Worm (Caenorhabditis elegans) whole organism, L4 larva: ENCODE measurements around the gene str-225.

Source experiments
- R02D3.7 ChIP-seq: fragments of 150-350 bp; sonication (generic microtip); optimal IDR thresholded peaks from 3 replicates; lab custom pipeline; 2014; ENCODE audit warnings: missing biosample characterization, missing genetic modification characterization
- T20F7.1 ChIP-seq: fragments of 200-800 bp; sonication (Bioruptor generic); optimal IDR thresholded peaks from 2 replicates; lab custom pipeline; 2018; ENCODE audit warnings: mild to moderate bottlenecking, missing genetic modification characterization, missing compliant biosample characterization
- Y5F2A.4 ChIP-seq: fragments of 200-800 bp; sonication (Bioruptor generic); optimal IDR thresholded peaks from 2 replicates; lab custom pipeline; 2018; ENCODE audit warnings: mild to moderate bottlenecking, missing genetic modification characterization, missing compliant biosample characterization
- Y75B8A.6 ChIP-seq: fragments of 200-800 bp; sonication (Bioruptor generic); IDR thresholded peaks from 2 replicates; pipeline ENCODE4 v1.3.6; 2022; ENCODE audit warnings: missing genetic modification reagents, missing genetic modification characterization, missing compliant biosample characterization
- ZK546.5 ChIP-seq, 2 experiments: sonication (generic microtip); optimal IDR thresholded peaks; 2 replicates each; lab custom pipeline; 2017; ENCODE audit warnings: missing biosample characterization in 2 of 2, missing genetic modification characterization in 2 of 2
- aly-2 ChIP-seq: sonication (generic microtip); optimal IDR thresholded peaks from 2 replicates; lab custom pipeline; 2018; ENCODE audit warnings: missing biosample characterization, missing genetic modification characterization
- ceh-20 ChIP-seq: fragments of 200-800 bp; sonication (Bioruptor generic); IDR thresholded peaks from 2 replicates; pipeline ENCODE4 v1.3.6; 2022; ENCODE audit warnings: missing genetic modification reagents, missing genetic modification characterization, missing compliant biosample characterization
- ceh-32 ChIP-seq: sonication (generic microtip); optimal IDR thresholded peaks from 2 replicates; lab custom pipeline; 2016; ENCODE audit warnings: mild to moderate bottlenecking, missing genetic modification characterization, missing compliant biosample characterization; ENCODE audit not compliant: poor library complexity
- ceh-44 ChIP-seq: fragments of 200-800 bp; sonication (Bioruptor generic); IDR thresholded peaks from 2 replicates; pipeline ENCODE4 v1.3.6; 2022; ENCODE audit warnings: missing genetic modification reagents, missing genetic modification characterization, missing compliant biosample characterization
- ceh-62 ChIP-seq: sonication (generic microtip); optimal IDR thresholded peaks from 2 replicates; lab custom pipeline; 2017; ENCODE audit warnings: missing biosample characterization, missing genetic modification characterization
- daf-12 ChIP-seq: fragments of 150-350 bp; optimal IDR thresholded peaks from 2 replicates; lab custom pipeline; 2014; ENCODE audit warnings: missing biosample characterization, missing genetic modification reagents, missing genetic modification characterization
- daf-19 ChIP-seq: fragments of 200-800 bp; sonication (Bioruptor generic); conservative IDR thresholded peaks from 2 replicates; pipeline ENCODE4 v1.3.6; 2022; ENCODE audit warnings: missing genetic modification characterization, missing compliant biosample characterization
- dmd-6 ChIP-seq: fragments of 200-800 bp; sonication (Bioruptor generic); IDR thresholded peaks from 2 replicates; pipeline ENCODE4 v1.3.6; 2022; ENCODE audit warnings: missing genetic modification reagents, missing genetic modification characterization, missing compliant biosample characterization
- dmd-8 ChIP-seq: fragments of 200-800 bp; sonication (Bioruptor generic); IDR thresholded peaks from 2 replicates; pipeline ENCODE4 v1.3.6; 2022; ENCODE audit warnings: missing genetic modification characterization, missing compliant biosample characterization
- dpl-1 ChIP-seq: fragments of 150-350 bp; optimal IDR thresholded peaks from 2 replicates; lab custom pipeline; 2014; ENCODE audit warnings: missing biosample characterization, missing genetic modification reagents, missing genetic modification characterization
- duxl-1 ChIP-seq: sonication (generic microtip); optimal IDR thresholded peaks from 2 replicates; lab custom pipeline; 2016; ENCODE audit warnings: mild to moderate bottlenecking, missing genetic modification characterization, moderate library complexity, missing compliant biosample characterization; ENCODE audit not compliant: poor library complexity
- dve-1 ChIP-seq: sonication (generic microtip); optimal IDR thresholded peaks from 2 replicates; lab custom pipeline; 2017; ENCODE audit warnings: antibody characterized with exemption, mild to moderate bottlenecking, missing genetic modification characterization, missing compliant biosample characterization; ENCODE audit not compliant: insufficient read depth
- egl-43 ChIP-seq: fragments of 200-800 bp; sonication (Bioruptor generic); IDR thresholded peaks from 2 replicates; pipeline ENCODE4 v1.3.6; 2022; ENCODE audit warnings: missing genetic modification reagents, missing genetic modification characterization, missing compliant biosample characterization
- fkh-10 ChIP-seq: fragments of 150-350 bp; optimal IDR thresholded peaks from 2 replicates; lab custom pipeline; 2014; ENCODE audit warnings: missing biosample characterization, missing genetic modification reagents, missing genetic modification characterization
- hlh-11 ChIP-seq: fragments of 200-800 bp; sonication (Bioruptor generic); optimal IDR thresholded peaks from 2 replicates; lab custom pipeline; 2018; ENCODE audit warnings: mild to moderate bottlenecking, missing genetic modification characterization, missing compliant biosample characterization
- hlh-30 ChIP-seq: sonication (generic microtip); optimal IDR thresholded peaks from 2 replicates; lab custom pipeline; 2017; ENCODE audit warnings: antibody characterized with exemption, mild to moderate bottlenecking, missing genetic modification characterization, missing compliant biosample characterization; ENCODE audit not compliant: insufficient read depth
- hmg-1.1 ChIP-seq: fragments of 200-800 bp; sonication (Bioruptor generic); IDR thresholded peaks from 2 replicates; pipeline ENCODE4 v1.3.6; 2022; ENCODE audit warnings: missing genetic modification reagents, missing genetic modification characterization, missing compliant biosample characterization
- lin-13 ChIP-seq: fragments of 150-350 bp; optimal IDR thresholded peaks from 2 replicates; lab custom pipeline; 2014; ENCODE audit warnings: missing biosample characterization, missing genetic modification reagents, missing genetic modification characterization
- lin-15B ChIP-seq: fragments of 150-350 bp; sonication (generic microtip); optimal IDR thresholded peaks from 3 replicates; lab custom pipeline; 2014; ENCODE audit warnings: missing biosample characterization, missing genetic modification characterization
- lin-38 ChIP-seq: fragments of 200-800 bp; sonication (Bioruptor generic); IDR thresholded peaks from 2 replicates; pipeline ENCODE4 v1.3.6; 2022; ENCODE audit warnings: missing genetic modification reagents, missing genetic modification characterization, missing compliant biosample characterization
- lir-3 ChIP-seq: sonication (generic microtip); optimal IDR thresholded peaks from 2 replicates; lab custom pipeline; 2016; ENCODE audit warnings: mild to moderate bottlenecking, missing genetic modification characterization, missing compliant biosample characterization
- madf-9 ChIP-seq: fragments of 200-800 bp; sonication (Bioruptor generic); conservative IDR thresholded peaks from 2 replicates; pipeline ENCODE4 v1.3.6; 2022; ENCODE audit warnings: missing genetic modification reagents, missing genetic modification characterization, missing compliant biosample characterization
- mxl-2 ChIP-seq: fragments of 200-800 bp; sonication (Bioruptor generic); conservative IDR thresholded peaks from 2 replicates; pipeline ENCODE4 v1.3.6; 2022; ENCODE audit warnings: missing genetic modification reagents, missing genetic modification characterization, missing compliant biosample characterization
- nhr-102 ChIP-seq: sonication (generic microtip); optimal IDR thresholded peaks from 2 replicates; lab custom pipeline; 2016; ENCODE audit warnings: mild to moderate bottlenecking, missing genetic modification characterization, moderate library complexity, missing compliant biosample characterization
- nhr-42 ChIP-seq: fragments of 200-800 bp; sonication (Bioruptor generic); IDR thresholded peaks from 2 replicates; pipeline ENCODE4 v1.3.6; 2022; ENCODE audit warnings: missing genetic modification characterization, missing compliant biosample characterization
- nhr-77 ChIP-seq: fragments of 150-350 bp; optimal IDR thresholded peaks from 2 replicates; lab custom pipeline; 2014; ENCODE audit warnings: missing biosample characterization, missing genetic modification characterization
- saeg-2 ChIP-seq: fragments of 200-800 bp; sonication (Bioruptor generic); IDR thresholded peaks from 2 replicates; pipeline ENCODE4 v1.3.6; 2022; ENCODE audit warnings: missing genetic modification reagents, missing genetic modification characterization, missing compliant biosample characterization
- skn-1 ChIP-seq: fragments of 150-350 bp; optimal IDR thresholded peaks from 2 replicates; lab custom pipeline; 2014; ENCODE audit warnings: missing biosample characterization, missing genetic modification characterization
- snpc-4 ChIP-seq: fragments of 150-350 bp; optimal IDR thresholded peaks from 2 replicates; lab custom pipeline; 2014; ENCODE audit warnings: missing biosample characterization, missing genetic modification characterization
- unc-130 ChIP-seq: sonication (generic microtip); optimal IDR thresholded peaks from 2 replicates; lab custom pipeline; 2016; ENCODE audit warnings: missing genetic modification reagents, missing genetic modification characterization, missing compliant biosample characterization
- vab-7 ChIP-seq: fragments of 200-800 bp; sonication (Bioruptor generic); IDR thresholded peaks from 2 replicates; pipeline ENCODE4 v1.3.6; 2022; ENCODE audit warnings: missing genetic modification reagents, missing genetic modification characterization, missing compliant biosample characterization
- zag-1 ChIP-seq: fragments of 150-350 bp; optimal IDR thresholded peaks from 2 replicates; lab custom pipeline; 2014; ENCODE audit warnings: missing biosample characterization, missing genetic modification characterization
- zfp-2 ChIP-seq: sonication (generic microtip); optimal IDR thresholded peaks from 2 replicates; lab custom pipeline; 2016; ENCODE audit warnings: mild to moderate bottlenecking, missing genetic modification characterization, missing compliant biosample characterization
- zip-11 ChIP-seq: fragments of 200-800 bp; sonication (Bioruptor generic); IDR thresholded peaks from 2 replicates; pipeline ENCODE4 v1.3.6; 2022; ENCODE audit warnings: missing genetic modification characterization, missing compliant biosample characterization
- zip-2 ChIP-seq: fragments of 150-350 bp; optimal IDR thresholded peaks from 2 replicates; lab custom pipeline; 2014; ENCODE audit warnings: missing biosample characterization, missing genetic modification characterization

Gene str-225

ce11 chrV:3526882-3527281, 19.3 kb downstream of the str-225 start, which contains the start of gene str-260:
str-260 (plus strand) TSS chrV:3527182.
- TF ChIP-seq dmd-6 (no peak), aly-2 (tag; lab: Kevin White, UChicago) (no peak), nhr-102 (tag; lab: Kevin White, UChicago) (no peak), vab-7 (no peak), zip-2 (tag; lab: Kevin White, UChicago) (no peak), ZK546.5 (tag; optimal IDR thresholded peaks at IDR 0.05; lab: Kevin White, UChicago) (no peak)

- no peak for TF ChIP-seq lin-38 (GFP tag; lab: Robert Waterston, UW)
- no peak for TF ChIP-seq dve-1 (tag; lab: Kevin White, UChicago)
- TF ChIP-seq zag-1 (tag; lab: Kevin White, UChicago) = no peak
- TF ChIP-seq zip-11 (GFP tag; lab: Robert Waterston, UW) = no peak
- no peak for TF ChIP-seq R02D3.7
- TF ChIP-seq T20F7.1 = no peak
- TF ChIP-seq lin-15B (tag; lab: Kevin White, UChicago) = no peak
- TF ChIP-seq skn-1 (tag; lab: Kevin White, UChicago) = no peak
- TF ChIP-seq Y75B8A.6 = no peak
- no peak for TF ChIP-seq ceh-44
These were observed 22.8 kb downstream of the str-225 start, which contains the start of gene srbc-66 for ce11 chrV:3530403-3530802. srbc-66 (plus strand) TSS chrV:3530703.

DNA sequence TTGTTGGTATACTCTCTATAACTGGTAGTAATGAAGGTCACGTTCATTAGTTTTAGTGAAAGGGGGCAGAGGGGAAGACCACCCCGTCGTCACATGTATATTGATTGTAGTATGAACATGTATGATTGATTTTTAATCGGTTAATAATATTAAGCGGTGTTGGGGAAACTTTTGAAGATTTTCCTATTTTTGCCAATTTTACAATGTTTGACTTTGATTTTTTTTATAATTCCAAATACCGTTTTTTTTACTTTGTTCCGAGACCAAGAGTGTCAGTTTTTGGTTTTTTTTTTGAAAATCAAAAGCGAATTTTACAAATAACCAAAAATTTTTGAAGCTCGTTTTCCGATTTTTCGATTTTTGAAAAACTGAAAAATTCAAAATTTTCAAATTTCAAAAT, 27.6 kb downstream of the str-225 start, which contains the start of gene nhr-221:
TSS of gene nhr-221 (minus strand) at position 101 of the 400 bp plus-strand sequence.
- TF ChIP-seq lin-13 (GFP tag; lab: Kevin White, UChicago) (no peak), lin-38 (GFP tag; lab: Robert Waterston, UW) (no peak), hlh-30 (no peak), hlh-11 (no peak), ceh-62 (tag; lab: Kevin White, UChicago) (no peak), T20F7.1 (no peak), hmg-1.1 (GFP tag; lab: Robert Waterston, UW) (no peak), daf-12 (tag; lab: Kevin White, UChicago) (no peak), nhr-42 (GFP tag; lab: Robert Waterston, UW) (no peak), ceh-32 (tag; lab: Kevin White, UChicago) (no peak), snpc-4 (tag; lab: Kevin White, UChicago) (no peak), daf-19 (GFP tag; lab: Robert Waterston, UW) (no peak), dmd-8 (GFP tag; lab: Robert Waterston, UW) (no peak)
- TF ChIP-seq, all 104 proteins: peak for 0

ce11 chrV:3538307-3538706, 30.7 kb downstream of the str-225 start, which contains the start of gene nhr-93:
nhr-93 (minus strand) TSS chrV:3538407.
- no peak for TF ChIP-seq mxl-2 (GFP tag; lab: Robert Waterston, UW)
- TF ChIP-seq nhr-42 (GFP tag; lab: Robert Waterston, UW) = no peak
- TF ChIP-seq saeg-2 (GFP tag; lab: Robert Waterston, UW) = no peak
- TF ChIP-seq unc-130 (GFP tag; lab: Kevin White, UChicago) = no peak
- TF ChIP-seq dpl-1 = no peak
- TF ChIP-seq nhr-77 (tag; lab: Kevin White, UChicago) = no peak
- no peak for TF ChIP-seq fkh-10 (GFP tag; lab: Kevin White, UChicago)
- TF ChIP-seq ceh-20 (GFP tag; lab: Robert Waterston, UW) = no peak
- no peak for TF ChIP-seq nhr-102 (tag; lab: Kevin White, UChicago)
- no peak for TF ChIP-seq dve-1 (tag; lab: Kevin White, UChicago)
- no peak for TF ChIP-seq zfp-2
- TF ChIP-seq daf-19 (GFP tag; lab: Robert Waterston, UW) = no peak
- no peak for TF ChIP-seq madf-9 (GFP tag; lab: Robert Waterston, UW)
- no peak for TF ChIP-seq egl-43 (GFP tag; lab: Robert Waterston, UW)
- TF ChIP-seq duxl-1 = no peak
- no peak for TF ChIP-seq lin-13 (GFP tag; lab: Kevin White, UChicago)
- no peak for TF ChIP-seq Y5F2A.4 (GFP tag; lab: Kevin White, UChicago)
- TF ChIP-seq lir-3 (tag; lab: Kevin White, UChicago) = no peak
- no peak for TF ChIP-seq ceh-32 (tag; lab: Kevin White, UChicago)
- no peak for TF ChIP-seq R02D3.7
